Fruit fly (Drosophila melanogaster) whole organism: ENCODE data around the gene Ir87a.

Experiments used
- CG8478 ChIP-seq: fragments of >200 bp; optimal IDR thresholded peaks from 2 replicates; lab custom pipeline; 2018; ENCODE audit warnings: inconsistent platforms
- EcR ChIP-seq, 2 experiments: fragments of >200 bp; optimal IDR thresholded peaks; 2 replicates each; lab custom pipeline; 2017; ENCODE audit warnings: missing biosample characterization in 2 of 2, missing genetic modification characterization in 2 of 2, missing genetic modification reagents in 2 of 2
- pan ChIP-seq: fragments of >200 bp; optimal IDR thresholded peaks from 2 replicates; lab custom pipeline; 2017
- psq ChIP-seq: fragments of >200 bp; optimal IDR thresholded peaks from 2 replicates; lab custom pipeline; 2017
- usp ChIP-seq: fragments of >200 bp; optimal IDR thresholded peaks from 2 replicates; lab custom pipeline; 2017; ENCODE audit warnings: missing biosample characterization, missing genetic modification characterization, mixed read lengths

- no peak for TF ChIP-seq pan (lab: Kevin White, UChicago)
- TF ChIP-seq psq (lab: Kevin White, UChicago): no peak
- TF ChIP-seq CG8478 (lab: Kevin White, UChicago): no peak
- TF ChIP-seq usp: no peak
- TF ChIP-seq EcR (GFP tag; optimal IDR thresholded peaks at IDR 0.05; lab: Kevin White, UChicago): no peak
These were observed 26.4 kb downstream of the Ir87a start for dm6 chr3R:13446489-13446888.
